Fruit fly (Drosophila melanogaster): ENCODE data around the gene Ccp84Ae.
A peak's percentile ranks its signal among the peaks of the same experiment; 100 is the strongest.

The Ccp84Ae gene

DNA sequence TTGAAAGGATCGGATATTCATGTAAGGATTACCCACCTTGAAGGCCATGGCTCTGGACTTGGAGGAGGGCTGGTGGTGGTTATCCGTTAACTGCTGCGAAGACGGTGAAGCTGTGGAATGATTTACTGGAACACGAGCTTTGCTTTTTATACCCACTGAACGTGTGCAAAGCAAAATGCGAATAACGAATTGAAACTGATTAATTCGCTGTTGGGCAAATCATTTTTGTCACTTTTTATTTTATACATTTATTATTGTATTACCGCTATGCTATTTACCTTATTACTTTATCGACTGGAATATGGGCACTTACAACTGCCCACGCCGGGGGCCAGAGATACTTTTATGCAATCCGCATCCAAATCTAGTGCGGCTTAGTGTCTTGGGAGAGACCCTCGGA lies 1.4 kb downstream of the Ccp84Ae start, which contains the start of gene Ccp84Af:
Gene Ccp84Af (minus strand): TSS at position 101 of the 400 bp plus-strand sequence.
- TF ChIP-seq Ets65A (GFP tag) (peak; percentile 64), ftz-f1 (GFP tag; optimal IDR thresholded peaks at IDR 0.05) (no peak), CG12299 (tag; optimal IDR thresholded peaks at IDR 0.05) (no peak)

- TF ChIP-seq CG18619 (GFP tag; optimal IDR thresholded peaks at IDR 0.05) (no peak), Blimp-1 (GFP tag; optimal IDR thresholded peaks at IDR 0.05) (peak; percentile 78)
Observed at dm6 chr3R:6688160-6688559, 3.4 kb downstream of the Ccp84Ae start.

dm6 chr3R:6687219-6687618 lies 4.3 kb downstream of the Ccp84Ae start:
- TF ChIP-seq Optix (GFP tag; IDR thresholded peaks at IDR 0.05) (0 out of 3 replicates have a peak, but pooled peaks have one; percentile 17), CG13287 (GFP tag; IDR thresholded peaks at IDR 0.05; ENCODE audit: partially characterized antibody) (no peak), bigmax (GFP tag; optimal IDR thresholded peaks at IDR 0.05) (no peak), Hr39 (optimal IDR thresholded peaks at IDR 0.05) (peak; percentile 69), dm (GFP tag; optimal IDR thresholded peaks at IDR 0.05) (no peak), CG32772 (GFP tag; IDR thresholded peaks at IDR 0.05) (0 out of 2 replicates have a peak, but pooled peaks have one; percentile 27), twi (tag; optimal IDR thresholded peaks at IDR 0.05) (no peak), repo (GFP tag; optimal IDR thresholded peaks at IDR 0.05) (no peak), CG11456 (GFP tag; IDR thresholded peaks at IDR 0.05) (no peak), HmgD (GFP tag; optimal IDR thresholded peaks at IDR 0.05) (no peak), CG34422 (GFP tag; IDR thresholded peaks at IDR 0.05) (0 out of 3 replicates have a peak, but pooled peaks have one; percentile 8), Ptx1 (GFP tag; IDR thresholded peaks at IDR 0.05) (0 out of 2 replicates have a peak, but pooled peaks have one; percentile 17), crol (GFP tag; IDR thresholded peaks at IDR 0.05) (0 out of 2 replicates have a peak, but pooled peaks have one; percentile 48), pb (GFP tag; optimal IDR thresholded peaks at IDR 0.05) (no peak), h (optimal IDR thresholded peaks at IDR 0.05) (no peak), CG4730 (GFP tag; IDR thresholded peaks at IDR 0.05) (no peak), Deaf1 (tag; optimal IDR thresholded peaks at IDR 0.05) (no peak), crc (GFP tag; optimal IDR thresholded peaks at IDR 0.05) (no peak), CG32767 (GFP tag; IDR thresholded peaks at IDR 0.05) (no peak), CG14860 (GFP tag; IDR thresholded peaks at IDR 0.05; ENCODE audit: partially characterized antibody) (0 out of 3 replicates have a peak, but pooled peaks have one; percentile 14), nerfin-1 (tag; optimal IDR thresholded peaks at IDR 0.05) (no peak), Antp (GFP tag; optimal IDR thresholded peaks at IDR 0.05) (no peak), E2f1 (GFP tag; IDR thresholded peaks at IDR 0.05) (no peak), slbo (GFP tag; IDR thresholded peaks at IDR 0.05) (0 out of 2 replicates have a peak, but pooled peaks have one; percentile 33)

dm6 chr3R:6686428-6686827 lies 5.1 kb downstream of the Ccp84Ae start, which contains the start of gene Ccp84Ag:
Gene Ccp84Ag, plus strand, starts transcription at chr3R:6686728.
- peak; percentile 52 for TF ChIP-seq Ets65A (GFP tag)
- peak; percentile 13 for TF ChIP-seq kni (GFP tag; optimal IDR thresholded peaks at IDR 0.05)
- TF ChIP-seq CG9215 (GFP tag; IDR thresholded peaks at IDR 0.05), result 0 out of 2 replicates have a peak, but pooled peaks have one; percentile 12
- peak; percentile 21; the same call in 1 of the 2 replicates for TF ChIP-seq crol (GFP tag; IDR thresholded peaks at IDR 0.05)
- TF ChIP-seq wek (GFP tag; optimal IDR thresholded peaks at IDR 0.05), result no peak
- TF ChIP-seq Xrp1 (GFP tag; IDR thresholded peaks at IDR 0.05), result no peak
- peak; percentile 40; the same call in 1 of the 2 replicates for TF ChIP-seq vvl (GFP tag; IDR thresholded peaks at IDR 0.05)

- TF ChIP-seq wdn (GFP tag; IDR thresholded peaks at IDR 0.05) (no peak), ssp (GFP tag; IDR thresholded peaks at IDR 0.05) (no peak), dysf (GFP tag; IDR thresholded peaks at IDR 0.05) (no peak), Hr3 (GFP tag; optimal IDR thresholded peaks at IDR 0.05) (no peak), Pdp1 (GFP tag; optimal IDR thresholded peaks at IDR 0.05) (no peak), CrebB (tag; optimal IDR thresholded peaks at IDR 0.05) (no peak), CG11093 (GFP tag; IDR thresholded peaks at IDR 0.05) (no peak), shn (GFP tag; optimal IDR thresholded peaks at IDR 0.05) (no peak), aop (GFP tag; IDR thresholded peaks at IDR 0.05) (no peak), Atf6 (GFP tag; IDR thresholded peaks at IDR 0.05) (no peak), CG7556 (GFP tag; optimal IDR thresholded peaks at IDR 0.05) (no peak)
Observed at dm6 chr3R:6684145-6684544, 7.4 kb downstream of the Ccp84Ae start, which contains the start of gene Edg84A. Gene Edg84A, plus strand, starts transcription at chr3R:6684445.
